Worm (Caenorhabditis elegans) whole organism, midembryonic: ENCODE data around the gene srj-1.

ENCODE experiments used
- T22C8.4 ChIP-seq: fragments of 200-800 bp; sonication (Bioruptor generic); IDR thresholded peaks from 2 replicates; pipeline ENCODE4 v1.3.6; 2022; ENCODE audit warnings: missing genetic modification characterization, missing compliant biosample characterization
- cog-1 ChIP-seq: sonication (generic microtip); optimal IDR thresholded peaks from 2 replicates; lab custom pipeline; 2016; ENCODE audit warnings: missing genetic modification characterization, missing compliant biosample characterization
- flt-1 ChIP-seq: fragments of 200-800 bp; sonication (Bioruptor generic); IDR thresholded peaks from 2 replicates; pipeline ENCODE4 v1.3.6; 2022; ENCODE audit warnings: missing genetic modification characterization, missing compliant biosample characterization
- klf-2 ChIP-seq: fragments of 200-800 bp; sonication (Bioruptor generic); conservative IDR thresholded peaks from 2 replicates; pipeline ENCODE4 v1.3.6; 2022; ENCODE audit warnings: missing genetic modification reagents, missing genetic modification characterization, missing compliant biosample characterization
- ref-1 ChIP-seq: fragments of 200-800 bp; sonication (Bioruptor generic); conservative IDR thresholded peaks from 2 replicates; pipeline ENCODE4 v1.3.6; 2022; ENCODE audit warnings: missing genetic modification reagents, missing genetic modification characterization, missing compliant biosample characterization
- ztf-29 ChIP-seq: fragments of 200-800 bp; sonication (Bioruptor generic); IDR thresholded peaks from 2 replicates; pipeline ENCODE4 v1.3.6; 2022; ENCODE audit warnings: missing genetic modification reagents, missing genetic modification characterization, missing compliant biosample characterization

ce11 chrIV:11916907-11917306, 48.3 kb downstream of the srj-1 start, which contains the start of gene ZK822.10:
- TF ChIP-seq klf-2 (GFP tag; lab: Robert Waterston, UW): no peak
- TF ChIP-seq T22C8.4: no peak
- TF ChIP-seq flt-1 (GFP tag; lab: Robert Waterston, UW): no peak
- TF ChIP-seq ref-1 (GFP tag; lab: Robert Waterston, UW): no peak
- TF ChIP-seq ztf-29 (GFP tag; lab: Robert Waterston, UW): no peak
- no peak for TF ChIP-seq cog-1 (tag; lab: Kevin White, UChicago)
